Worm (Caenorhabditis elegans) whole organism, mixed stage, embryonic: ENCODE measurements around the gene mfsd-12.
A peak's percentile ranks its signal among the peaks of the same experiment; 100 is the strongest.

Experiments
- M03D4.4 ChIP-seq: sonication (generic microtip); optimal IDR thresholded peaks from 2 replicates; lab custom pipeline; 2017; ENCODE audit warnings: mild to moderate bottlenecking, missing genetic modification characterization, missing compliant biosample characterization
- bed-3 ChIP-seq: fragments of 200-800 bp; sonication (Bioruptor generic); optimal IDR thresholded peaks from 3 replicates; lab custom pipeline; 2018; ENCODE audit warnings: mild to moderate bottlenecking, missing genetic modification characterization, moderate library complexity, missing compliant biosample characterization
- blmp-1 ChIP-seq: fragments of 150-350 bp; optimal IDR thresholded peaks from 2 replicates; lab custom pipeline; 2014; ENCODE audit warnings: missing biosample characterization, missing genetic modification characterization
- ceh-39 ChIP-seq: fragments of 150-350 bp; optimal IDR thresholded peaks from 2 replicates; lab custom pipeline; 2014; ENCODE audit warnings: missing biosample characterization, missing genetic modification characterization
- ceh-43 ChIP-seq: fragments of 200-800 bp; sonication (Bioruptor generic); optimal IDR thresholded peaks from 2 replicates; lab custom pipeline; 2018; ENCODE audit warnings: mild to moderate bottlenecking, missing genetic modification characterization, moderate library complexity, missing compliant biosample characterization
- ceh-83 ChIP-seq: fragments of 200-800 bp; sonication (Bioruptor generic); optimal IDR thresholded peaks from 2 replicates; lab custom pipeline; 2018; ENCODE audit warnings: mild to moderate bottlenecking, missing genetic modification characterization, missing compliant biosample characterization
- ces-1 ChIP-seq: fragments of 150-350 bp; optimal IDR thresholded peaks from 2 replicates; lab custom pipeline; 2014; ENCODE audit warnings: missing biosample characterization, missing genetic modification reagents, missing genetic modification characterization
- cnd-1 ChIP-seq: fragments of 200-800 bp; sonication (Bioruptor generic); optimal IDR thresholded peaks from 2 replicates; lab custom pipeline; 2018; ENCODE audit warnings: mild to moderate bottlenecking, missing genetic modification characterization, missing compliant biosample characterization
- drap-1 ChIP-seq: fragments of 200-800 bp; sonication (Bioruptor generic); optimal IDR thresholded peaks from 3 replicates; lab custom pipeline; 2018; ENCODE audit warnings: mild to moderate bottlenecking, missing genetic modification characterization, missing compliant biosample characterization
- elt-1 ChIP-seq: sonication (generic microtip); optimal IDR thresholded peaks from 2 replicates; lab custom pipeline; 2017; ENCODE audit warnings: missing genetic modification characterization, mild to moderate bottlenecking, missing compliant biosample characterization, antibody characterized with exemption, moderate library complexity, borderline replicate concordance; ENCODE audit not compliant: insufficient read depth
- elt-3 ChIP-seq: fragments of 150-350 bp; optimal IDR thresholded peaks from 2 replicates; lab custom pipeline; 2014; ENCODE audit warnings: missing biosample characterization, missing genetic modification characterization
- flh-1 ChIP-seq: fragments of 200-800 bp; sonication (Bioruptor generic); optimal IDR thresholded peaks from 2 replicates; lab custom pipeline; 2018; ENCODE audit warnings: mild to moderate bottlenecking, missing genetic modification characterization, moderate library complexity, missing compliant biosample characterization
- ham-2 ChIP-seq: fragments of 200-800 bp; sonication (Bioruptor generic); optimal IDR thresholded peaks from 2 replicates; lab custom pipeline; 2018; ENCODE audit warnings: mild to moderate bottlenecking, missing genetic modification characterization, missing compliant biosample characterization
- hlh-1 ChIP-seq: fragments of 150-350 bp; optimal IDR thresholded peaks from 2 replicates; lab custom pipeline; 2014; ENCODE audit warnings: missing biosample characterization, missing genetic modification reagents, missing genetic modification characterization
- lin-13 ChIP-seq: fragments of 150-350 bp; optimal IDR thresholded peaks from 2 replicates; lab custom pipeline; 2014; ENCODE audit warnings: missing biosample characterization, missing genetic modification characterization
- lin-32 ChIP-seq: fragments of 200-800 bp; sonication (Bioruptor generic); optimal IDR thresholded peaks from 2 replicates; lab custom pipeline; 2018; ENCODE audit warnings: mild to moderate bottlenecking, missing genetic modification characterization, missing compliant biosample characterization
- lsy-2 ChIP-seq: fragments of 150-350 bp; optimal IDR thresholded peaks from 2 replicates; lab custom pipeline; 2014; ENCODE audit warnings: missing biosample characterization, missing genetic modification characterization
- mab-5 ChIP-seq: fragments of 150-350 bp; optimal IDR thresholded peaks from 2 replicates; lab custom pipeline; 2014; ENCODE audit warnings: missing biosample characterization, missing genetic modification characterization
- mep-1 ChIP-seq: fragments of 150-350 bp; optimal IDR thresholded peaks from 2 replicates; lab custom pipeline; 2017; ENCODE audit warnings: missing biosample characterization, missing genetic modification reagents, missing genetic modification characterization, inconsistent platforms
- mls-2 ChIP-seq: sonication (generic microtip); optimal IDR thresholded peaks from 2 replicates; lab custom pipeline; 2016; ENCODE audit warnings: mild to moderate bottlenecking, missing genetic modification characterization, moderate library complexity, missing compliant biosample characterization
- nhr-12 ChIP-seq: fragments of 150-350 bp; optimal IDR thresholded peaks from 2 replicates; lab custom pipeline; 2014; ENCODE audit warnings: missing biosample characterization, missing genetic modification characterization
- nhr-237 ChIP-seq: fragments of 150-350 bp; optimal IDR thresholded peaks from 2 replicates; lab custom pipeline; 2014; ENCODE audit warnings: missing biosample characterization, missing genetic modification characterization
- nhr-28 ChIP-seq: fragments of 150-350 bp; optimal IDR thresholded peaks from 2 replicates; lab custom pipeline; 2014; ENCODE audit warnings: missing biosample characterization, missing genetic modification characterization
- pha-4 ChIP-seq: fragments of 150-350 bp; optimal IDR thresholded peaks from 2 replicates; lab custom pipeline; 2018; ENCODE audit warnings: missing biosample characterization, missing genetic modification reagents, missing genetic modification characterization
- sem-2 ChIP-seq: fragments of 200-800 bp; sonication (Bioruptor generic); optimal IDR thresholded peaks from 2 replicates; lab custom pipeline; 2018; ENCODE audit warnings: mild to moderate bottlenecking, missing genetic modification characterization, missing compliant biosample characterization
- snpc-4 ChIP-seq: fragments of 150-350 bp; optimal IDR thresholded peaks from 2 replicates; lab custom pipeline; 2014; ENCODE audit warnings: missing biosample characterization, missing genetic modification characterization
- sptf-1 ChIP-seq: sonication (generic microtip); optimal IDR thresholded peaks from 2 replicates; lab custom pipeline; 2017; ENCODE audit warnings: mild to moderate bottlenecking, missing genetic modification characterization, moderate library complexity, missing compliant biosample characterization
- tbx-8 ChIP-seq: fragments of 200-800 bp; sonication (Bioruptor generic); optimal IDR thresholded peaks from 2 replicates; lab custom pipeline; 2018; ENCODE audit warnings: mild to moderate bottlenecking, missing genetic modification characterization, moderate library complexity, missing compliant biosample characterization
- unc-120 ChIP-seq: sonication (generic microtip); optimal IDR thresholded peaks from 2 replicates; lab custom pipeline; 2017; ENCODE audit warnings: missing genetic modification characterization, missing compliant biosample characterization; ENCODE audit not compliant: poor library complexity, severe bottlenecking
- unc-62 ChIP-seq: fragments of 150-350 bp; optimal IDR thresholded peaks from 2 replicates; lab custom pipeline; 2014; ENCODE audit warnings: missing biosample characterization, missing genetic modification reagents, missing genetic modification characterization
- zip-8 ChIP-seq: fragments of 150-350 bp; optimal IDR thresholded peaks from 2 replicates; lab custom pipeline; 2014; ENCODE audit warnings: missing biosample characterization, missing genetic modification characterization
- ztf-11 ChIP-seq: fragments of 150-350 bp; optimal IDR thresholded peaks from 2 replicates; lab custom pipeline; 2014; ENCODE audit warnings: missing biosample characterization, missing genetic modification characterization

mfsd-12 gene

ce11 chrX:4662293-4662825 lies 5.5 kb upstream of the mfsd-12 start:
- TF ChIP-seq nhr-237: peak; percentile 36
- TF ChIP-seq elt-1 (tag; lab: Kevin White, UChicago): no peak
- peak; percentile 51 for TF ChIP-seq unc-120 (tag; lab: Kevin White, UChicago)
- peak; percentile 62 for TF ChIP-seq pha-4 (tag; lab: Kevin White, UChicago)
- no peak for TF ChIP-seq bed-3 (GFP tag; lab: Kevin White, UChicago)
- peak; percentile 21 for TF ChIP-seq mep-1
- peak; percentile 64 for TF ChIP-seq blmp-1 (tag; lab: Kevin White, UChicago)
- TF ChIP-seq ham-2 (GFP tag; lab: Kevin White, UChicago): peak; percentile 46
- TF ChIP-seq lin-13: no peak
- TF ChIP-seq cnd-1 (tag; lab: Kevin White, UChicago): no peak
- TF ChIP-seq ztf-11 (tag; lab: Kevin White, UChicago): no peak
- TF ChIP-seq unc-62 (GFP tag; lab: Kevin White, UChicago): peak; percentile 12
- TF ChIP-seq mls-2 (tag; lab: Kevin White, UChicago): no peak
- no peak for TF ChIP-seq flh-1
- no peak for TF ChIP-seq mab-5
- TF ChIP-seq elt-3 (tag; lab: Kevin White, UChicago): peak; percentile 67
- no peak for TF ChIP-seq ces-1 (GFP tag; lab: Kevin White, UChicago)

- TF ChIP-seq tbx-8 (GFP tag; lab: Kevin White, UChicago) (no peak), elt-3 (tag; lab: Kevin White, UChicago) (peak; percentile 14)
These were observed 4.8 kb upstream of the mfsd-12 start for ce11 chrX:4662964-4663684.

- TF ChIP-seq ces-1 (GFP tag; lab: Kevin White, UChicago): no peak
- TF ChIP-seq lsy-2 (tag; lab: Kevin White, UChicago): no peak
- no peak for TF ChIP-seq bed-3 (GFP tag; lab: Kevin White, UChicago)
- no peak for TF ChIP-seq sptf-1 (tag; lab: Kevin White, UChicago)
- TF ChIP-seq unc-62 (GFP tag; lab: Kevin White, UChicago): no peak
- TF ChIP-seq unc-120 (tag; lab: Kevin White, UChicago): no peak
- no peak for TF ChIP-seq mep-1
- TF ChIP-seq snpc-4 (tag; lab: Kevin White, UChicago): no peak
- no peak for TF ChIP-seq mab-5
These were observed 3.2 kb upstream of the mfsd-12 start for ce11 chrX:4664649-4665048.

- no peak for TF ChIP-seq snpc-4 (tag; lab: Kevin White, UChicago)
- TF ChIP-seq unc-120 (tag; lab: Kevin White, UChicago): no peak
- TF ChIP-seq ham-2 (GFP tag; lab: Kevin White, UChicago): no peak
- TF ChIP-seq hlh-1 (tag; lab: Kevin White, UChicago): no peak
- TF ChIP-seq bed-3 (GFP tag; lab: Kevin White, UChicago): no peak
- TF ChIP-seq ces-1 (GFP tag; lab: Kevin White, UChicago): no peak
- TF ChIP-seq mls-2 (tag; lab: Kevin White, UChicago): no peak
- no peak for TF ChIP-seq ceh-83 (GFP tag; lab: Kevin White, UChicago)
- TF ChIP-seq nhr-28 (tag; lab: Kevin White, UChicago): no peak
- TF ChIP-seq mab-5: no peak
- no peak for TF ChIP-seq ztf-11 (tag; lab: Kevin White, UChicago)
- TF ChIP-seq ceh-39: no peak
- no peak for TF ChIP-seq ceh-43 (GFP tag; lab: Kevin White, UChicago)
- no peak for TF ChIP-seq nhr-237
- TF ChIP-seq lin-13: no peak
- no peak for TF ChIP-seq zip-8
- no peak for TF ChIP-seq pha-4 (tag; lab: Kevin White, UChicago)
- no peak for TF ChIP-seq lin-32 (GFP tag; lab: Kevin White, UChicago)
- no peak for TF ChIP-seq cnd-1 (tag; lab: Kevin White, UChicago)
- no peak for TF ChIP-seq lsy-2 (tag; lab: Kevin White, UChicago)
These were observed 3.9 kb downstream of the mfsd-12 start for ce11 chrX:4671837-4672236.

ce11 chrX:4673165-4673756 lies 5.4 kb downstream of the mfsd-12 start, which contains the start of gene tmem-135:
tmem-135 (plus strand) TSS chrX:4673706.
- TF ChIP-seq flh-1 (no peak), bed-3 (GFP tag; lab: Kevin White, UChicago) (no peak), ceh-43 (GFP tag; lab: Kevin White, UChicago) (no peak), sptf-1 (tag; lab: Kevin White, UChicago) (no peak), lin-32 (GFP tag; lab: Kevin White, UChicago) (no peak), M03D4.4 (no peak), unc-120 (tag; lab: Kevin White, UChicago) (no peak), mls-2 (tag; lab: Kevin White, UChicago) (no peak), sem-2 (no peak), ham-2 (GFP tag; lab: Kevin White, UChicago) (no peak), tbx-8 (GFP tag; lab: Kevin White, UChicago) (no peak), hlh-1 (tag; lab: Kevin White, UChicago) (no peak), drap-1 (GFP tag; lab: Kevin White, UChicago) (no peak), nhr-12 (tag; lab: Kevin White, UChicago) (no peak)
